Fruit fly (Drosophila melanogaster) whole organism, embryonic: ENCODE measurements around the gene lwr.

Source experiments
- Awh ChIP-seq: fragments of 200-800 bp; sonication (Bioruptor generic); IDR thresholded peaks from 2 replicates; pipeline ENCODE4, ENCODE4 v1.3.6; 2022; ENCODE audit warnings: missing biosample characterization, missing genetic modification characterization
- BEAF-32 ChIP-seq: fragments of 200-800 bp; sonication (Bioruptor generic); optimal IDR thresholded peaks from 3 replicates; lab custom pipeline; 2017; ENCODE audit warnings: missing biosample characterization, missing genetic modification characterization, mild to moderate bottlenecking, moderate library complexity, missing genetic modification reagents
- CG11504 ChIP-seq: fragments of 200-800 bp; sonication (Bioruptor generic); optimal IDR thresholded peaks from 3 replicates; lab custom pipeline; 2019; ENCODE audit warnings: missing biosample characterization, mild to moderate bottlenecking, missing genetic modification characterization, moderate library complexity
- CG11696 ChIP-seq: fragments of 200-800 bp; sonication (Bioruptor generic); IDR thresholded peaks from 2 replicates; pipeline ENCODE4 v1.3.6; 2022; ENCODE audit warnings: missing biosample characterization, missing genetic modification characterization
- CG12155 ChIP-seq: fragments of 200-800 bp; sonication (Bioruptor generic); optimal IDR thresholded peaks from 3 replicates; lab custom pipeline; 2016; ENCODE audit warnings: missing biosample characterization, missing genetic modification characterization
- CG16863 ChIP-seq: fragments of 200-800 bp; sonication (Bioruptor generic); optimal IDR thresholded peaks from 3 replicates; lab custom pipeline; 2016; ENCODE audit warnings: missing biosample characterization, missing genetic modification characterization
- CG17385 ChIP-seq: fragments of 200-800 bp; sonication (Bioruptor generic); optimal IDR thresholded peaks from 3 replicates; lab custom pipeline; 2018; ENCODE audit warnings: missing biosample characterization, mild to moderate bottlenecking, missing genetic modification characterization
- CG18764 ChIP-seq: fragments of 200-800 bp; sonication (Bioruptor generic); optimal IDR thresholded peaks from 3 replicates; lab custom pipeline; 2016; ENCODE audit warnings: missing biosample characterization, missing genetic modification characterization
- CG4282 ChIP-seq: fragments of 200-800 bp; sonication (Bioruptor generic); optimal IDR thresholded peaks from 2 replicates; lab custom pipeline; 2016; ENCODE audit warnings: missing biosample characterization, missing genetic modification characterization
- CG4730 ChIP-seq: fragments of 200-800 bp; sonication (Bioruptor generic); IDR thresholded peaks from 2 replicates; pipeline ENCODE4 v1.3.6; 2022; ENCODE audit warnings: missing biosample characterization, missing genetic modification characterization
- CG8478 ChIP-seq: fragments of >200 bp; optimal IDR thresholded peaks from 2 replicates; lab custom pipeline; 2018
- CG8765 ChIP-seq: fragments of 200-800 bp; sonication (Bioruptor generic); IDR thresholded peaks from 2 replicates; pipeline ENCODE4 v1.3.6; 2022; ENCODE audit warnings: missing biosample characterization, missing genetic modification characterization
- Elba2 ChIP-seq: fragments of 200-800 bp; sonication (Bioruptor generic); optimal IDR thresholded peaks from 3 replicates; lab custom pipeline; 2016; ENCODE audit warnings: missing biosample characterization, missing genetic modification characterization
- Fer2 ChIP-seq: fragments of 200-800 bp; sonication (Bioruptor generic); optimal IDR thresholded peaks from 2 replicates; lab custom pipeline; 2018; ENCODE audit warnings: missing biosample characterization, mild to moderate bottlenecking, missing genetic modification characterization, moderate library complexity
- Fer3 ChIP-seq: fragments of 200-800 bp; sonication (Bioruptor generic); optimal IDR thresholded peaks from 2 replicates; lab custom pipeline; 2018; ENCODE audit warnings: missing biosample characterization, mild to moderate bottlenecking, missing genetic modification characterization, moderate library complexity
- Gug ChIP-seq: fragments of 200-800 bp; sonication (Bioruptor generic); IDR thresholded peaks from 4 replicates; pipeline ENCODE4 v1.3.6; 2022; ENCODE audit warnings: missing biosample characterization, missing genetic modification characterization
- HLH3B ChIP-seq: fragments of 200-800 bp; sonication (Bioruptor generic); IDR thresholded peaks from 2 replicates; pipeline ENCODE4 v1.3.6; 2022; ENCODE audit warnings: missing biosample characterization, missing genetic modification characterization
- Kr ChIP-seq: fragments of 200-800 bp; sonication (Bioruptor generic); optimal IDR thresholded peaks from 2 replicates; lab custom pipeline; 2017; ENCODE audit warnings: missing biosample characterization, mild to moderate bottlenecking, missing genetic modification characterization
- Lhr ChIP-seq: fragments of 200-800 bp; sonication (Bioruptor generic); optimal IDR thresholded peaks from 3 replicates; lab custom pipeline; 2017; ENCODE audit warnings: mild to moderate bottlenecking, missing biosample characterization, missing genetic modification reagents, missing genetic modification characterization
- Mrtf ChIP-seq: fragments of 200-800 bp; sonication (Bioruptor generic); IDR thresholded peaks from 3 replicates; pipeline ENCODE4 v1.3.6; 2022; ENCODE audit warnings: missing biosample characterization, missing genetic modification characterization
- NC2α ChIP-seq: fragments of 200-800 bp; sonication (Bioruptor generic); optimal IDR thresholded peaks from 2 replicates; lab custom pipeline; 2016; ENCODE audit warnings: missing biosample characterization, missing genetic modification characterization
- NC2β ChIP-seq: fragments of 200-800 bp; sonication (Bioruptor generic); optimal IDR thresholded peaks from 2 replicates; lab custom pipeline; 2016; ENCODE audit warnings: missing biosample characterization, missing genetic modification characterization
- Rfx ChIP-seq: fragments of 200-800 bp; sonication (Bioruptor generic); IDR thresholded peaks from 2 replicates; pipeline ENCODE4 v1.3.6; 2022; ENCODE audit warnings: missing biosample characterization, missing genetic modification characterization
- Vsx1 ChIP-seq: fragments of 200-800 bp; sonication (Bioruptor generic); optimal IDR thresholded peaks from 2 replicates; lab custom pipeline; 2017; ENCODE audit warnings: missing biosample characterization, mild to moderate bottlenecking, missing genetic modification characterization, missing genetic modification reagents
- Xrp1 ChIP-seq: fragments of 200-800 bp; sonication (Bioruptor generic); IDR thresholded peaks from 2 replicates; pipeline ENCODE4 v1.3.6; 2022; ENCODE audit warnings: missing biosample characterization, missing genetic modification characterization
- al ChIP-seq: fragments of 200-800 bp; sonication (Bioruptor generic); IDR thresholded peaks from 2 replicates; pipeline ENCODE4 v1.3.6; 2022; ENCODE audit warnings: missing biosample characterization, missing genetic modification characterization
- amos ChIP-seq: fragments of 200-800 bp; sonication (Bioruptor generic); IDR thresholded peaks from 2 replicates; pipeline ENCODE4 v1.3.6; 2022; ENCODE audit warnings: missing biosample characterization, missing genetic modification characterization; ENCODE audit not compliant: partially characterized antibody
- dysf ChIP-seq: fragments of 200-800 bp; sonication (Bioruptor generic); IDR thresholded peaks from 3 replicates; pipeline ENCODE4 v1.3.6; 2022; ENCODE audit warnings: missing biosample characterization, missing genetic modification characterization
- ewg ChIP-seq: fragments of 200-800 bp; sonication (Bioruptor generic); optimal IDR thresholded peaks from 3 replicates; lab custom pipeline; 2017; ENCODE audit warnings: mild to moderate bottlenecking, missing biosample characterization, missing genetic modification reagents, missing genetic modification characterization
- eyg ChIP-seq: fragments of 200-800 bp; sonication (Bioruptor generic); optimal IDR thresholded peaks from 3 replicates; lab custom pipeline; 2016; ENCODE audit warnings: missing biosample characterization, missing genetic modification characterization
- grn ChIP-seq: fragments of 200-800 bp; sonication (Bioruptor generic); optimal IDR thresholded peaks from 3 replicates; lab custom pipeline; 2017; ENCODE audit warnings: missing biosample characterization, missing genetic modification characterization
- gsb-n ChIP-seq: fragments of 200-800 bp; sonication (Bioruptor generic); optimal IDR thresholded peaks from 3 replicates; lab custom pipeline; 2018; ENCODE audit warnings: missing biosample characterization, mild to moderate bottlenecking, missing genetic modification characterization
- mam ChIP-seq: fragments of 200-800 bp; sonication (Bioruptor generic); optimal IDR thresholded peaks from 3 replicates; lab custom pipeline; 2016; ENCODE audit warnings: missing biosample characterization, missing genetic modification characterization
- mld ChIP-seq: fragments of 200-800 bp; sonication (Bioruptor generic); IDR thresholded peaks from 3 replicates; pipeline ENCODE4 v1.3.6; 2022; ENCODE audit warnings: missing biosample characterization, missing genetic modification characterization; ENCODE audit not compliant: partially characterized antibody
- org-1 ChIP-seq: fragments of 200-800 bp; sonication (Bioruptor generic); optimal IDR thresholded peaks from 2 replicates; lab custom pipeline; 2017; ENCODE audit warnings: missing biosample characterization, missing genetic modification characterization
- otp ChIP-seq: fragments of 200-800 bp; sonication (Bioruptor generic); IDR thresholded peaks from 3 replicates; pipeline ENCODE4, ENCODE4 v1.3.6; 2022; ENCODE audit warnings: missing biosample characterization, missing genetic modification characterization
- pho ChIP-seq: fragments of 200-800 bp; sonication (Bioruptor generic); optimal IDR thresholded peaks from 2 replicates; lab custom pipeline; 2016; ENCODE audit warnings: missing biosample characterization, missing genetic modification characterization
- rib ChIP-seq: fragments of 200-800 bp; sonication (Bioruptor generic); IDR thresholded peaks from 2 replicates; pipeline ENCODE4 v1.3.6; 2022; ENCODE audit warnings: missing biosample characterization, missing genetic modification characterization
- ro ChIP-seq: fragments of 200-800 bp; sonication (Bioruptor generic); IDR thresholded peaks from 2 replicates; pipeline ENCODE4 v1.3.6; 2022; ENCODE audit warnings: missing biosample characterization, missing genetic modification characterization
- run ChIP-seq: fragments of 200-800 bp; sonication (Bioruptor generic); optimal IDR thresholded peaks from 3 replicates; lab custom pipeline; 2018; ENCODE audit warnings: missing biosample characterization, mild to moderate bottlenecking, missing genetic modification characterization
- schlank ChIP-seq: fragments of 200-800 bp; sonication (Bioruptor generic); optimal IDR thresholded peaks from 2 replicates; lab custom pipeline; 2018; ENCODE audit warnings: missing biosample characterization, mild to moderate bottlenecking, missing genetic modification characterization
- slp2 ChIP-seq: fragments of 200-800 bp; sonication (Bioruptor generic); optimal IDR thresholded peaks from 2 replicates; lab custom pipeline; 2016; ENCODE audit warnings: missing biosample characterization, missing genetic modification characterization
- stwl ChIP-seq: fragments of 200-800 bp; sonication (Bioruptor generic); optimal IDR thresholded peaks from 3 replicates; lab custom pipeline; 2018; ENCODE audit warnings: missing biosample characterization, mild to moderate bottlenecking, missing genetic modification characterization, moderate library complexity

lwr gene

DNA sequence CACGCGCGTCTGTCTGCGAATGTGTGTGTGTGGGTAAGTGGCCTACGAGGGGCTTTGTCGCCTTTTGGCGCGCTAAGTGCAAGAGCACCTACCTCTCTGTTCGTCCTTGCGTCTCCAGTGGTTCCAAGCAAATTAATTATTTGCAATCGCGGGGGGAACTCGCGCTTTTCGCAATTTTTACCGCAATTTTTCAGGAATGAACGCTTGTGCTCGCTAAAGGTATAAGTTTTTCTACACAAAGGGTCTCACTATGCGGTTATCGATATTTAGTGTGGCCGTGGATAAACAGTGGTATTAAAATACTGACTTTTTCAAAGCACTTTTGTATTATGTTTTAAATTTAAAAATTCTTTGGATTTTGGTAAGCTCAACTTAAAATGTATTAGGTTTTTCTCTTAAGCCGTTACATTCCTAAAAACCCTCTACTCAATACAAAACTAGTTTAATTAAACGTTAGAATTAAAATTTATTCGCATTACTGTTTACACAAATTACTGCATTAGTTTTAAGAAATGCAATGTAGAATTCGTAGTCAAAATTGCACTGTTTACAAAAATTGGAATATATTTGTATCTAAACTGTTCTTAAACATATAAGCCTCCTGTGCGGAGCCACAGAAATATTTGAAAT is at the start of gene lwr (continued):
- TF ChIP-seq org-1 (no peak), Lhr (GFP tag; lab: Kevin White, UChicago) (peak; percentile 50), CG17385 (GFP tag; lab: Kevin White, UChicago) (no peak), Elba2 (GFP tag; lab: Kevin White, UChicago) (no peak), NC2β (GFP tag; lab: Kevin White, UChicago) (no peak), rib (GFP tag; lab: Robert Waterston, UW) (no peak), CG18764 (GFP tag; lab: Kevin White, UChicago) (no peak), Vsx1 (GFP tag; lab: Kevin White, UChicago) (no peak), CG11504 (tag; lab: Kevin White, UChicago) (no peak), CG4730 (no peak), mam (GFP tag; lab: Kevin White, UChicago) (no peak), schlank (no peak), BEAF-32 (GFP tag; lab: Kevin White, UChicago) (peak; percentile 79), run (tag; lab: Kevin White, UChicago) (no peak), stwl (tag; lab: Kevin White, UChicago) (peak; percentile 70), slp2 (GFP tag; lab: Kevin White, UChicago) (no peak), eyg (GFP tag; lab: Kevin White, UChicago) (no peak), CG12155 (GFP tag; lab: Kevin White, UChicago) (no peak), pho (GFP tag; lab: Kevin White, UChicago) (no peak), amos (GFP tag; lab: Robert Waterston, UW) (peak; percentile 64), CG8765 (GFP tag; lab: Robert Waterston, UW) (no peak), dysf (GFP tag; lab: Robert Waterston, UW) (no peak), CG4282 (GFP tag; lab: Kevin White, UChicago) (no peak), CG8478 (lab: Kevin White, UChicago) (no peak), Awh (no peak), CG11696 (GFP tag; lab: Robert Waterston, UW) (no peak), Fer3 (tag; lab: Kevin White, UChicago) (no peak), mld (GFP tag; lab: Robert Waterston, UW) (no peak), Mrtf (GFP tag; lab: Robert Waterston, UW) (no peak), CG16863 (no peak), HLH3B (GFP tag; lab: Robert Waterston, UW) (no peak), Rfx (GFP tag; lab: Robert Waterston, UW) (no peak), gsb-n (tag; lab: Kevin White, UChicago) (no peak), Xrp1 (no peak), grn (GFP tag; lab: Kevin White, UChicago) (no peak), ewg (GFP tag; lab: Kevin White, UChicago) (no peak), ro (GFP tag; lab: Robert Waterston, UW) (no peak), al (GFP tag; lab: Robert Waterston, UW) (no peak), Fer2 (tag; lab: Kevin White, UChicago) (no peak), Kr (GFP tag; lab: Kevin White, UChicago) (no peak), Gug (GFP tag; lab: Robert Waterston, UW) (no peak), otp (GFP tag; lab: Robert Waterston, UW) (no peak), NC2α (no peak)
